Fruit fly (Drosophila melanogaster) whole organism, embryonic: Measurements from ENCODE around the gene snky.
A peak's percentile ranks its signal among the peaks of the same experiment; 100 is the strongest.

Experiments used
- ATbp ChIP-seq: fragments of 200-800 bp; sonication (Bioruptor generic); optimal IDR thresholded peaks from 2 replicates; lab custom pipeline; 2017; ENCODE audit warnings: missing biosample characterization, mild to moderate bottlenecking, missing genetic modification characterization, missing genetic modification reagents
- Blimp-1 ChIP-seq: fragments of 200-800 bp; sonication (Bioruptor generic); optimal IDR thresholded peaks from 3 replicates; lab custom pipeline; 2018; ENCODE audit warnings: missing biosample characterization, missing genetic modification characterization, mild to moderate bottlenecking, moderate library complexity, missing genetic modification reagents
- CG1024 ChIP-seq: fragments of 200-800 bp; sonication (Bioruptor generic); IDR thresholded peaks from 2 replicates; pipeline ENCODE4 v1.3.6; 2022; ENCODE audit warnings: missing biosample characterization, missing genetic modification characterization
- CG10267 ChIP-seq: fragments of 200-800 bp; sonication (Bioruptor generic); optimal IDR thresholded peaks from 2 replicates; lab custom pipeline; 2018; ENCODE audit warnings: missing biosample characterization, mild to moderate bottlenecking, missing genetic modification characterization, moderate library complexity
- CG11456 ChIP-seq: fragments of 200-800 bp; sonication (Bioruptor generic); IDR thresholded peaks from 3 replicates; pipeline ENCODE4 v1.3.6; 2022; ENCODE audit warnings: missing biosample characterization, missing genetic modification characterization
- CG12071 ChIP-seq: fragments of 200-800 bp; sonication (Bioruptor generic); optimal IDR thresholded peaks from 3 replicates; lab custom pipeline; 2018; ENCODE audit warnings: missing biosample characterization, mild to moderate bottlenecking, missing genetic modification characterization
- CG1233 ChIP-seq: fragments of 200-800 bp; sonication (Bioruptor generic); optimal IDR thresholded peaks from 4 replicates; lab custom pipeline; 2018; ENCODE audit warnings: missing biosample characterization, mild to moderate bottlenecking, missing genetic modification characterization
- CG13424 ChIP-seq: fragments of 200-800 bp; sonication (Bioruptor generic); optimal IDR thresholded peaks from 2 replicates; lab custom pipeline; 2019; ENCODE audit warnings: missing biosample characterization, mild to moderate bottlenecking, missing genetic modification characterization, moderate library complexity
- CG15601 ChIP-seq: fragments of 200-800 bp; sonication (Bioruptor generic); optimal IDR thresholded peaks from 3 replicates; lab custom pipeline; 2019; ENCODE audit warnings: missing biosample characterization, mild to moderate bottlenecking, missing genetic modification characterization, moderate library complexity
- CG1603 ChIP-seq: fragments of 200-800 bp; sonication (Bioruptor generic); optimal IDR thresholded peaks from 2 replicates; lab custom pipeline; 2019; ENCODE audit warnings: missing biosample characterization, mild to moderate bottlenecking, missing genetic modification characterization, moderate library complexity
- CG16779 ChIP-seq: fragments of 200-800 bp; sonication (Bioruptor generic); IDR thresholded peaks from 2 replicates; pipeline ENCODE4 v1.3.6; 2022; ENCODE audit warnings: missing biosample characterization, missing genetic modification characterization
- CG16815 ChIP-seq: fragments of 200-800 bp; sonication (Bioruptor generic); optimal IDR thresholded peaks from 3 replicates; lab custom pipeline; 2017; ENCODE audit warnings: missing biosample characterization, mild to moderate bottlenecking, missing genetic modification characterization
- CG17328 ChIP-seq: fragments of 200-800 bp; sonication (Bioruptor generic); IDR thresholded peaks from 2 replicates; pipeline ENCODE4 v1.3.6; 2022; ENCODE audit warnings: missing biosample characterization, missing genetic modification characterization
- CG17829 ChIP-seq: fragments of 200-800 bp; optimal IDR thresholded peaks from 2 replicates; lab custom pipeline; 2019; ENCODE audit warnings: missing biosample characterization, mild to moderate bottlenecking, missing genetic modification characterization, moderate library complexity
- CG2116 ChIP-seq: fragments of 200-800 bp; sonication (Bioruptor generic); optimal IDR thresholded peaks from 3 replicates; lab custom pipeline; 2018; ENCODE audit warnings: missing biosample characterization, mild to moderate bottlenecking, missing genetic modification characterization
- CG3838 ChIP-seq: fragments of 200-800 bp; sonication (Bioruptor generic); optimal IDR thresholded peaks from 3 replicates; lab custom pipeline; 2016; ENCODE audit warnings: missing biosample characterization, missing genetic modification characterization
- CG4424 ChIP-seq: fragments of 200-800 bp; sonication (Bioruptor generic); optimal IDR thresholded peaks from 3 replicates; lab custom pipeline; 2016; ENCODE audit warnings: missing biosample characterization, missing genetic modification characterization
- CG6689 ChIP-seq: fragments of 200-800 bp; sonication (Bioruptor generic); IDR thresholded peaks from 2 replicates; pipeline ENCODE4 v1.3.6; 2022; ENCODE audit warnings: missing biosample characterization, missing genetic modification characterization
- CG6813 ChIP-seq: fragments of 200-800 bp; sonication (Bioruptor generic); optimal IDR thresholded peaks from 2 replicates; lab custom pipeline; 2017; ENCODE audit warnings: missing biosample characterization, missing genetic modification characterization, mild to moderate bottlenecking, moderate library complexity, missing genetic modification reagents
- CG7839 ChIP-seq: fragments of 200-800 bp; sonication (Bioruptor generic); optimal IDR thresholded peaks from 3 replicates; lab custom pipeline; 2018; ENCODE audit warnings: missing biosample characterization, mild to moderate bottlenecking, missing genetic modification characterization, moderate library complexity
- CG7987 ChIP-seq: fragments of 200-800 bp; sonication (Bioruptor generic); optimal IDR thresholded peaks from 2 replicates; lab custom pipeline; 2018; ENCODE audit warnings: missing biosample characterization, mild to moderate bottlenecking, missing genetic modification characterization, moderate library complexity
- CG9727 ChIP-seq: fragments of 200-800 bp; sonication (Bioruptor generic); optimal IDR thresholded peaks from 3 replicates; lab custom pipeline; 2017; ENCODE audit warnings: missing biosample characterization, mild to moderate bottlenecking, missing genetic modification characterization
- D19B ChIP-seq: fragments of 200-800 bp; sonication (Bioruptor generic); optimal IDR thresholded peaks from 2 replicates; lab custom pipeline; 2017; ENCODE audit warnings: missing biosample characterization, mild to moderate bottlenecking, missing genetic modification characterization
- Dip3 ChIP-seq: fragments of 200-800 bp; sonication (Bioruptor generic); optimal IDR thresholded peaks from 3 replicates; lab custom pipeline; 2016; ENCODE audit warnings: missing biosample characterization, missing genetic modification characterization
- Hr3 ChIP-seq: fragments of 200-800 bp; sonication (Bioruptor generic); optimal IDR thresholded peaks from 3 replicates; lab custom pipeline; 2016; ENCODE audit warnings: missing biosample characterization, missing genetic modification characterization
- Jarid2 ChIP-seq: fragments of 200-800 bp; sonication (Bioruptor generic); optimal IDR thresholded peaks from 3 replicates; lab custom pipeline; 2017; ENCODE audit warnings: mild to moderate bottlenecking, missing biosample characterization, missing genetic modification reagents, missing genetic modification characterization
- Kr ChIP-seq: fragments of 200-800 bp; sonication (Bioruptor generic); optimal IDR thresholded peaks from 2 replicates; lab custom pipeline; 2017; ENCODE audit warnings: missing biosample characterization, mild to moderate bottlenecking, missing genetic modification characterization
- Max ChIP-seq: fragments of 200-800 bp; sonication (Bioruptor generic); optimal IDR thresholded peaks from 2 replicates; lab custom pipeline; 2016; ENCODE audit warnings: missing biosample characterization, mild to moderate bottlenecking, missing genetic modification characterization
- Meics ChIP-seq: fragments of 200-800 bp; sonication (Bioruptor generic); optimal IDR thresholded peaks from 2 replicates; lab custom pipeline; 2017; ENCODE audit warnings: missing biosample characterization, mild to moderate bottlenecking, missing genetic modification characterization
- Mrtf ChIP-seq: fragments of 200-800 bp; sonication (Bioruptor generic); IDR thresholded peaks from 3 replicates; pipeline ENCODE4 v1.3.6; 2022; ENCODE audit warnings: missing biosample characterization, missing genetic modification characterization
- Nf-YC ChIP-seq: fragments of 200-800 bp; optimal IDR thresholded peaks from 3 replicates; lab custom pipeline; 2019; ENCODE audit warnings: missing biosample characterization, mild to moderate bottlenecking, missing genetic modification characterization, moderate library complexity
- Pdp1 ChIP-seq, 2 experiments: fragments of 200-800 bp; sonication (Bioruptor generic); optimal IDR thresholded peaks; 3 replicates each; lab custom pipeline; 2016; ENCODE audit warnings: missing biosample characterization in 2 of 2, missing genetic modification characterization in 2 of 2, mild to moderate bottlenecking in 1 of 2, moderate library complexity in 1 of 2
- Ptx1 ChIP-seq: fragments of 200-800 bp; sonication (Bioruptor generic); IDR thresholded peaks from 2 replicates; pipeline ENCODE4 v1.3.6; 2022; ENCODE audit warnings: missing biosample characterization, missing genetic modification characterization
- Sox102F ChIP-seq: fragments of 200-800 bp; sonication (Bioruptor generic); optimal IDR thresholded peaks from 2 replicates; lab custom pipeline; 2018; ENCODE audit warnings: missing biosample characterization, mild to moderate bottlenecking, missing genetic modification characterization, moderate library complexity
- Stat92E ChIP-seq, 3 experiments: fragments of >200 bp in 2 of 3; fragments of 200-800 bp in 1 of 3; sonication (Bioruptor generic) in 1 of 3; optimal IDR thresholded peaks; 2 replicates each; lab custom pipeline; 2017 to 2019; ENCODE audit warnings: missing biosample characterization in 3 of 3, missing genetic modification characterization in 3 of 3, mild to moderate bottlenecking in 1 of 3, moderate library complexity in 1 of 3
- ara ChIP-seq: fragments of 200-800 bp; sonication (Bioruptor generic); IDR thresholded peaks from 2 replicates; pipeline ENCODE4 v1.3.6; 2022; ENCODE audit warnings: missing biosample characterization, missing genetic modification characterization
- ase ChIP-seq: fragments of 200-800 bp; sonication (Bioruptor generic); IDR thresholded peaks from 3 replicates; pipeline ENCODE4 v1.3.6; 2022; ENCODE audit warnings: missing biosample characterization, missing genetic modification characterization
- cg ChIP-seq: fragments of 200-800 bp; sonication (Bioruptor generic); optimal IDR thresholded peaks from 3 replicates; lab custom pipeline; 2019; ENCODE audit warnings: missing biosample characterization, mild to moderate bottlenecking, missing genetic modification characterization, moderate library complexity
- dmrt99B ChIP-seq: fragments of 200-800 bp; sonication (Bioruptor generic); optimal IDR thresholded peaks from 2 replicates; lab custom pipeline; 2018; ENCODE audit warnings: missing biosample characterization, mild to moderate bottlenecking, missing genetic modification characterization, moderate library complexity
- gsb-n ChIP-seq: fragments of 200-800 bp; sonication (Bioruptor generic); optimal IDR thresholded peaks from 3 replicates; lab custom pipeline; 2018; ENCODE audit warnings: missing biosample characterization, mild to moderate bottlenecking, missing genetic modification characterization
- kah ChIP-seq: fragments of 200-800 bp; sonication (Bioruptor generic); optimal IDR thresholded peaks from 2 replicates; lab custom pipeline; 2018; ENCODE audit warnings: missing biosample characterization, mild to moderate bottlenecking, missing genetic modification characterization
- ken ChIP-seq: fragments of 200-800 bp; sonication (Bioruptor generic); IDR thresholded peaks from 3 replicates; pipeline ENCODE4 v1.3.6; 2022; ENCODE audit warnings: missing biosample characterization, missing genetic modification characterization
- lilli ChIP-seq: fragments of 200-800 bp; sonication (Bioruptor generic); optimal IDR thresholded peaks from 3 replicates; lab custom pipeline; 2016; ENCODE audit warnings: missing biosample characterization, missing genetic modification characterization
- sim ChIP-seq: fragments of 200-800 bp; sonication (Bioruptor generic); IDR thresholded peaks from 2 replicates; pipeline ENCODE4 v1.3.6; 2022; ENCODE audit warnings: missing biosample characterization, missing genetic modification characterization
- sisA ChIP-seq: fragments of 200-800 bp; sonication (Bioruptor generic); IDR thresholded peaks from 2 replicates; pipeline ENCODE4 v1.3.6; 2022; ENCODE audit warnings: missing biosample characterization, missing genetic modification characterization
- slp2 ChIP-seq: fragments of 200-800 bp; sonication (Bioruptor generic); optimal IDR thresholded peaks from 2 replicates; lab custom pipeline; 2016; ENCODE audit warnings: missing biosample characterization, missing genetic modification characterization
- ssp ChIP-seq: fragments of 200-800 bp; sonication (Bioruptor generic); IDR thresholded peaks from 2 replicates; pipeline ENCODE4 v1.3.6; 2022; ENCODE audit warnings: missing biosample characterization, missing genetic modification characterization
- tap ChIP-seq: fragments of 200-800 bp; optimal IDR thresholded peaks from 3 replicates; lab custom pipeline; 2019; ENCODE audit warnings: missing biosample characterization, mild to moderate bottlenecking, missing genetic modification characterization, moderate library complexity
- vnd ChIP-seq: fragments of 200-800 bp; sonication (Bioruptor generic); IDR thresholded peaks from 3 replicates; pipeline ENCODE4 v1.3.6; 2022; ENCODE audit warnings: missing biosample characterization, missing genetic modification characterization; ENCODE audit not compliant: partially characterized antibody
- zfh1 ChIP-seq: fragments of 200-800 bp; sonication (Bioruptor generic); IDR thresholded peaks from 3 replicates; pipeline ENCODE4 v1.3.6; 2022; ENCODE audit warnings: missing biosample characterization, missing genetic modification characterization

The snky gene

DNA sequence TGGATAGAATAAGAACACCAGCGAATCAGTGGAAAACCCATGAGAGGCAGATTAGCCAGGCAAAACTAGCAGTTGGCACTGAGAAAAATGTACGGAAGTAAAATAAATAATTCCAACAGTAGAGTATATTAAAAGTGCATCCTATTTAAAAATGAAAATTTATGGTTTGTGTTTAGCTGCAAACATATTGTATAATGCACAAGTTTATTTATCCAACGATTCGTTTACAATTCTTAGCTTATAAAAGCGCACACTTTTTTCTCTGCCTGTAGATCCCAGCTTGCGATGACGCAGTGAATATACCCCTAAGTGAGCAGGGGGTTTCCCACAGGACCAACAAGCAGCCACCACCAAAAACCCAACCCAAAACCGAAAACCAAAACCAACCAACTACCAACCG, 15.0 kb downstream of the snky start (continued):
- TF ChIP-seq Blimp-1 (GFP tag; lab: Kevin White, UChicago) (peak; percentile 68), ATbp (GFP tag; lab: Kevin White, UChicago) (peak; percentile 45), zfh1 (GFP tag; lab: Robert Waterston, UW) (peak; percentile 85), CG17328 (GFP tag; lab: Robert Waterston, UW) (peak; percentile 62), CG7987 (no peak), sisA (GFP tag; lab: Robert Waterston, UW) (peak; percentile 64), CG1024 (GFP tag; lab: Robert Waterston, UW) (peak; percentile 28; the same call in 1 of the 2 replicates), Ptx1 (GFP tag; lab: Robert Waterston, UW) (peak; percentile 64), CG16779 (GFP tag; lab: Robert Waterston, UW) (no peak), gsb-n (peak; percentile 15), cg (GFP tag; lab: Kevin White, UChicago) (no peak), Sox102F (GFP tag; lab: Kevin White, UChicago) (peak; percentile 5), CG17829 (tag; lab: Kevin White, UChicago) (peak; percentile 79), dmrt99B (peak; percentile 57), CG11456 (GFP tag; lab: Robert Waterston, UW) (no peak), tap (tag; lab: Kevin White, UChicago) (peak; percentile 10), kah (GFP tag; lab: Kevin White, UChicago) (no peak), Meics (GFP tag; lab: Kevin White, UChicago) (peak; percentile 42), CG10267 (tag; lab: Kevin White, UChicago) (peak; percentile 80), Mrtf (GFP tag; lab: Robert Waterston, UW) (0 out of 3 replicates have a peak, but pooled peaks have one; percentile 27), Hr3 (GFP tag; lab: Kevin White, UChicago) (peak; percentile 38), Stat92E (GFP tag; optimal IDR thresholded peaks at IDR 0.05; lab: Kevin White, UChicago) (peak in 1 of 3 experiments; percentile 50), CG9727 (GFP tag; lab: Kevin White, UChicago) (peak; percentile 77), slp2 (peak; percentile 41), CG13424 (tag; lab: Kevin White, UChicago) (peak; percentile 37), CG16815 (peak; percentile 17), CG6813 (peak; percentile 71), vnd (GFP tag; lab: Robert Waterston, UW) (no peak), CG1603 (tag; lab: Kevin White, UChicago) (peak; percentile 38), Max (GFP tag; lab: Kevin White, UChicago) (peak; percentile 33), CG3838 (GFP tag; lab: Kevin White, UChicago) (no peak), CG4424 (GFP tag; lab: Kevin White, UChicago) (peak; percentile 75), CG7839 (tag; lab: Kevin White, UChicago) (peak; percentile 41), sim (GFP tag; lab: Robert Waterston, UW) (0 out of 2 replicates have a peak, but pooled peaks have one; percentile 60), D19B (GFP tag; lab: Kevin White, UChicago) (no peak), Dip3 (GFP tag; lab: Kevin White, UChicago) (no peak), Pdp1 (GFP tag; optimal IDR thresholded peaks at IDR 0.05; lab: Kevin White, UChicago) (no peak), ase (peak; percentile 35; the same call in 1 of the 3 replicates), Nf-YC (tag; lab: Kevin White, UChicago) (no peak), CG15601 (tag; lab: Kevin White, UChicago) (peak; percentile 29), CG1233 (peak; percentile 30), Jarid2 (GFP tag; lab: Kevin White, UChicago) (peak; percentile 6), CG6689 (GFP tag; lab: Robert Waterston, UW) (peak; percentile 69), CG2116 (peak; percentile 2), Kr (GFP tag; lab: Kevin White, UChicago) (peak; percentile 21), ssp (peak; percentile 50; the same call in 1 of the 2 replicates), lilli (GFP tag; lab: Kevin White, UChicago) (peak; percentile 11), CG12071 (GFP tag; lab: Kevin White, UChicago) (peak; percentile 32), ara (GFP tag; lab: Robert Waterston, UW) (peak; percentile 84), ken (peak; percentile 26; the same call in 1 of the 3 replicates)
